Worm (Caenorhabditis elegans) whole organism, early embryonic: ENCODE measurements around the gene asp-5.

Experiments
- B0310.2 ChIP-seq: sonication (generic microtip); optimal IDR thresholded peaks from 2 replicates; lab custom pipeline; 2016; ENCODE audit warnings: mild to moderate bottlenecking, missing genetic modification characterization, missing compliant biosample characterization
- F13C5.2 ChIP-seq: sonication (generic microtip); optimal IDR thresholded peaks from 2 replicates; lab custom pipeline; 2017; ENCODE audit warnings: mild to moderate bottlenecking, missing genetic modification characterization, inconsistent platforms, missing compliant biosample characterization
- aly-1 ChIP-seq: sonication (generic microtip); optimal IDR thresholded peaks from 2 replicates; lab custom pipeline; 2016; ENCODE audit warnings: missing genetic modification characterization, missing compliant biosample characterization
- ama-1 ChIP-seq: fragments of 150-350 bp; optimal IDR thresholded peaks from 2 replicates; lab custom pipeline; 2014
- ceh-13 ChIP-seq: fragments of 200-800 bp; sonication (Bioruptor generic); optimal IDR thresholded peaks from 2 replicates; lab custom pipeline; 2018; ENCODE audit warnings: mild to moderate bottlenecking, missing genetic modification characterization, missing compliant biosample characterization
- ceh-36 ChIP-seq: sonication (generic microtip); optimal IDR thresholded peaks from 2 replicates; lab custom pipeline; 2016; ENCODE audit warnings: missing genetic modification characterization, inconsistent platforms, missing compliant biosample characterization
- ets-7 ChIP-seq: sonication (generic microtip); optimal IDR thresholded peaks from 2 replicates; lab custom pipeline; 2016; ENCODE audit warnings: missing genotype, missing genetic modification characterization, missing compliant biosample characterization
- flt-1 ChIP-seq: fragments of 200-800 bp; sonication (Bioruptor generic); IDR thresholded peaks from 2 replicates; pipeline ENCODE4 v1.3.6; 2022; ENCODE audit warnings: missing genetic modification characterization, missing compliant biosample characterization
- hmbx-1 ChIP-seq: sonication (generic microtip); optimal IDR thresholded peaks from 2 replicates; lab custom pipeline; 2016; ENCODE audit warnings: mild to moderate bottlenecking, missing genetic modification characterization, missing compliant biosample characterization
- hmg-4 ChIP-seq: fragments of 200-800 bp; sonication (Bioruptor generic); optimal IDR thresholded peaks from 2 replicates; lab custom pipeline; 2018; ENCODE audit warnings: mild to moderate bottlenecking, missing genetic modification characterization, missing compliant biosample characterization
- hnd-1 ChIP-seq: sonication (generic microtip); optimal IDR thresholded peaks from 2 replicates; lab custom pipeline; 2016; ENCODE audit warnings: missing genetic modification characterization, missing compliant biosample characterization
- pes-1 ChIP-seq: fragments of 200-800 bp; sonication (Bioruptor generic); IDR thresholded peaks from 2 replicates; pipeline ENCODE4 v1.3.6; 2022; ENCODE audit warnings: missing genetic modification reagents, missing genetic modification characterization, missing compliant biosample characterization
- scrt-1 ChIP-seq: fragments of 200-800 bp; sonication (Bioruptor generic); IDR thresholded peaks from 2 replicates; pipeline ENCODE4 v1.3.6; 2022; ENCODE audit warnings: missing genetic modification characterization, missing compliant biosample characterization
- sea-1 ChIP-seq: fragments of 200-800 bp; sonication (Bioruptor generic); conservative IDR thresholded peaks from 2 replicates; pipeline ENCODE4 v1.3.6; 2022; ENCODE audit warnings: missing genetic modification characterization, missing compliant biosample characterization
- tbx-11 ChIP-seq: fragments of 200-800 bp; sonication (Bioruptor generic); IDR thresholded peaks from 2 replicates; pipeline ENCODE4 v1.3.6; 2022; ENCODE audit warnings: missing genetic modification characterization, missing compliant biosample characterization
- tbx-37 ChIP-seq: fragments of 200-800 bp; sonication (Bioruptor generic); conservative IDR thresholded peaks from 2 replicates; pipeline ENCODE4 v1.3.6; 2022; ENCODE audit warnings: missing genetic modification reagents, missing genetic modification characterization, missing compliant biosample characterization
- tra-4 ChIP-seq: sonication (generic microtip); optimal IDR thresholded peaks from 2 replicates; lab custom pipeline; 2017; ENCODE audit warnings: missing genetic modification characterization, missing compliant biosample characterization

The asp-5 gene

DNA sequence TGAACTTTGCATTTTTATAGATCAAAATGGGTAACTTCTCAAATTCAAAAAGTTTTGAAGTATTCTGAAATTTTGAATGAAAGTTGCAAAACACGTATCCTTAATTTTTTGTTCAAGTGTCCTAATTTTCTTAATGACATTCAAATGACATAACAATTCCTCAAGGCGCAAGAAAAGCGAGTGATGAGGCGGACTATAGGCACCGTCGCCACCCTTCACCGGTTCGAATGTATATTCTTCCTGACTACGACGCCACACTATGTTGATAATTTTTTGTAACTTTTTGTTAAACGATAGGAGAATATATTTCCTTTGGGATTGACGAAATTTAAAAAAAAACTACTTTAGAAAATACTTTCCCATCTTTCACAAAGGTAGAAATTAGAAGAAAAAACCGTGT lies 9.5 kb downstream of the asp-5 start:
- TF ChIP-seq ceh-13 (no peak), pes-1 (no peak), ets-7 (tag; lab: Kevin White, UChicago) (no peak), scrt-1 (GFP tag; lab: Robert Waterston, UW) (no peak), B0310.2 (tag; lab: Kevin White, UChicago) (no peak), ama-1 (lab: Kevin White, UChicago) (no peak), hmbx-1 (tag; lab: Kevin White, UChicago) (no peak), aly-1 (tag; lab: Kevin White, UChicago) (no peak), tra-4 (tag; lab: Kevin White, UChicago) (no peak), hnd-1 (tag; lab: Kevin White, UChicago) (no peak), tbx-11 (GFP tag; lab: Robert Waterston, UW) (no peak)

DNA sequence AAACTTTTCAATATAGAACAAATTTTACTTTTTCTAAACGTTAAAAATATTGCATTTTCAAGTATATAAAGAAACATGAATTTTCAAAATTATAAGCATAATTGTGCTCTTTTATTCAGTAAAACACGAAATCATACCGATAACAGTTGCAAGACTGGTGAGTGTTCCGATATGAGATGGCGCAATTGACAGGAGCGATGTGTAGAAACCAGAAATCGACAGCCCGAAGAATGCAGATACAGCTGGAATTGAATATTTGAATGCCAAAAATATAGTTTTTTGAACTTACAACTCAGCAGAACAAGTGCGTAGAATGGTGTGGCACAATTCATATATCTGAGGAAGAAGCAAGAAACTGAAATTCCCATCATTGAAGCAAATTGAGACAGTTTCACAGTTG lies 10.7 kb downstream of the asp-5 start:
- no peak for TF ChIP-seq B0310.2 (tag; lab: Kevin White, UChicago)
- TF ChIP-seq ama-1 (lab: Kevin White, UChicago), result no peak
- TF ChIP-seq pes-1, result no peak
- no peak for TF ChIP-seq hnd-1 (tag; lab: Kevin White, UChicago)
- TF ChIP-seq tbx-37, result no peak
- no peak for TF ChIP-seq ceh-36 (tag; lab: Kevin White, UChicago)
- TF ChIP-seq scrt-1 (GFP tag; lab: Robert Waterston, UW), result no peak
- TF ChIP-seq ceh-13, result no peak
- TF ChIP-seq tra-4 (tag; lab: Kevin White, UChicago), result no peak
- no peak for TF ChIP-seq ets-7 (tag; lab: Kevin White, UChicago)
- TF ChIP-seq sea-1 (GFP tag; lab: Robert Waterston, UW), result no peak
- TF ChIP-seq F13C5.2 (tag; lab: Kevin White, UChicago), result no peak

DNA sequence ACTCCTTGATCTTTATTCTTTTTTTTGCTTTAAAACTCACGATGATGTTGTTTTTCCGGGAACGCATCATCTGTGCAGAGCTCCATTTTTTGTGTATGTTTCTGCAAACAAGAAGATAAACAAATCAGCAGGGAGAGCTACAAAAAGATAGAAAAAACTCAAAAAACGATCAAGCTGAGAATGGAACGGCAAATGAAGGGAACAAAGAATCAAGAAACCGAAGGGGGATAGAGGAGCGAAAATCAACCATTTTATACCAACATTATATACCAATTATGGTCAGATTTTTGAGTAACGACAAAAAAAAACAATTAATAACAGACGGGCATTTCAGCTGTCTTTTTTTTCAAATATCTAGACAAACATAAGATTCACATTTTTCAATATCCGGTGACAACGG lies 12.6 kb downstream of the asp-5 start, which contains the start of gene slc-17.5:
TSS of gene slc-17.5 (minus strand) at position 101 of the 400 bp plus-strand sequence.
- TF ChIP-seq hmbx-1 (tag; lab: Kevin White, UChicago) (no peak), hnd-1 (tag; lab: Kevin White, UChicago) (no peak), flt-1 (no peak), F13C5.2 (tag; lab: Kevin White, UChicago) (no peak), scrt-1 (GFP tag; lab: Robert Waterston, UW) (no peak), sea-1 (GFP tag; lab: Robert Waterston, UW) (no peak), ets-7 (tag; lab: Kevin White, UChicago) (no peak), hmg-4 (GFP tag; lab: Kevin White, UChicago) (no peak), ama-1 (lab: Kevin White, UChicago) (no peak), pes-1 (no peak), tbx-37 (no peak), tbx-11 (GFP tag; lab: Robert Waterston, UW) (no peak), ceh-36 (tag; lab: Kevin White, UChicago) (no peak), aly-1 (tag; lab: Kevin White, UChicago) (no peak), tra-4 (tag; lab: Kevin White, UChicago) (no peak)

DNA sequence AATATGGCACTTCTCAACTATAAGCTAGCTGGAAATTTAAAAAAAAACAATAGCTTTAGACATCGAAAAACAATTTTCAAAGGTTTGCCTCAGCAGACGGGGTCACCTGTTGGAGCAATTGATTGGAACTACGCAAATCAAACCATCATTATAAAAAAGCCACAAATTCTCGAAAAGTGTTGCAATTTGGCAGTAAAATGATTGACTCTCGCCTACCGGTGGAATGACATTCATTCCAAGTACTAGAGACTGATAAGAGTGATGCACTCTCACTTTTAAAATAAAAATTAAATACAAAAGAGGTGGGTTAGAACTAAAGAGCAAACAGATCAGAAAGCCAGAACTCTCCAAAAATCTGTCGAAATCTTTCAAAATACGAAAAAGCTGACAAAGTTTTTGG lies 13.3 kb downstream of the asp-5 start:
- TF ChIP-seq tbx-11 (GFP tag; lab: Robert Waterston, UW), result no peak
- TF ChIP-seq hmbx-1 (tag; lab: Kevin White, UChicago), result no peak
- TF ChIP-seq pes-1, result no peak
- no peak for TF ChIP-seq sea-1 (GFP tag; lab: Robert Waterston, UW)
- TF ChIP-seq tra-4 (tag; lab: Kevin White, UChicago), result no peak
- TF ChIP-seq aly-1 (tag; lab: Kevin White, UChicago), result no peak
- TF ChIP-seq ceh-13, result no peak
- no peak for TF ChIP-seq scrt-1 (GFP tag; lab: Robert Waterston, UW)
- TF ChIP-seq ama-1 (lab: Kevin White, UChicago), result no peak
- no peak for TF ChIP-seq ceh-36 (tag; lab: Kevin White, UChicago)
- TF ChIP-seq hmg-4 (GFP tag; lab: Kevin White, UChicago), result no peak
- no peak for TF ChIP-seq flt-1
- no peak for TF ChIP-seq B0310.2 (tag; lab: Kevin White, UChicago)
- TF ChIP-seq hnd-1 (tag; lab: Kevin White, UChicago), result no peak
- TF ChIP-seq ets-7 (tag; lab: Kevin White, UChicago), result no peak
- TF ChIP-seq F13C5.2 (tag; lab: Kevin White, UChicago), result no peak

DNA sequence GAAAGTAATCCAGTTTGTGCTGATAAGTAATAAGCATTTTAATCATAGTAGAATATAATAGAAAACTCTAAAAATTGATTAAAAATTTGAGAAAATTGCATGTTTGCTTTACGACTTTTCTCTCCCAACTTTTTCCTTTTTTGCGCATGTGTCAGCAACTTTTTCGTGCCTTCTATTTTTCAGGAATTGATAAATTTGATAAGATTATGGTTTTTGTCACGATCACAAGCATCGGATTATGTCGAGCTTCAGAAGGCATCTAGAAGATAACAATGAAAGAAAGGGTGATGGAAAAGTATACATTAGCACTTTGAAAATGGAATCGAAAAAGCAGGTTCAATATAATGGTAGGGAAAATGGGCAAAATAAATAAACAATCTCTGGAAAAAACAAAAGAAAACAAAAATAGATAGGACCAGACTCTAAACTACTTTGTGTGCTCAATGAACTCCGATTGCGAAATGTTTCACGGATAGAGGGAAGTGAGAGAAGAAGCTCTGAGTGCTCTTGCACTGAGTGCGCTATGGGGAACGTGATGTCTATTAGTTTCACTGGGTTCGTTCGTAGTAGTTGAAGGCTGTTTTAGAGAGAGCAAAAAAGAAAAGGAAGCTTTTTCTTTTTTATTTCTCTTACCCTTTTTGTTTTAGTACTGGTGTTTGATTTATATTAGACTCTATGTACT lies 16.1 kb downstream of the asp-5 start:
- TF ChIP-seq scrt-1 (GFP tag; lab: Robert Waterston, UW) (no peak), ama-1 (lab: Kevin White, UChicago) (no peak), B0310.2 (tag; lab: Kevin White, UChicago) (no peak), tra-4 (tag; lab: Kevin White, UChicago) (no peak), aly-1 (tag; lab: Kevin White, UChicago) (no peak)

DNA sequence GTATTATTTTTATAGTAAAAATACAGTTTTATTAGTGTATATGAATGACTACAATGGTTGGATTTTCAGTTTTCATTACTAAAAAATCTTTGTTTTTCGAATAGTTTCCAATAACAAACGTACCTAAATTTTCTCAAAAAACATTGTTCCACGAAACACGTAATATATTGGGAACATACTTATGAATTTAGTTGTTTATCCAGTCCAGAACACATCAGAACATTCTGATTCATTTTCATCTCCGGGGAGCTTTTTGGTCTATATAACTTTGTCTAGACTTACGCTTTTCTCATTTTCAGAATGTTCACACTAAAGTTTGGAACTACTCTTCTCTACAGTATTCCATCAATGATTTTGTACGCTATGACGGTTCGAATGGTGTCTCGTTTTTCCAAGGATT lies 19.6 kb downstream of the asp-5 start, which contains the start of gene srg-33:
TSS of gene srg-33 (plus strand) at position 301 of the 400 bp plus-strand sequence.
- TF ChIP-seq flt-1 (no peak), hnd-1 (tag; lab: Kevin White, UChicago) (no peak), tbx-11 (GFP tag; lab: Robert Waterston, UW) (no peak), ama-1 (lab: Kevin White, UChicago) (no peak), scrt-1 (GFP tag; lab: Robert Waterston, UW) (no peak), tra-4 (tag; lab: Kevin White, UChicago) (no peak), ceh-13 (no peak), B0310.2 (tag; lab: Kevin White, UChicago) (no peak), aly-1 (tag; lab: Kevin White, UChicago) (no peak), pes-1 (no peak), F13C5.2 (tag; lab: Kevin White, UChicago) (no peak), hmbx-1 (tag; lab: Kevin White, UChicago) (no peak), ceh-36 (tag; lab: Kevin White, UChicago) (no peak), tbx-37 (no peak), ets-7 (tag; lab: Kevin White, UChicago) (no peak), sea-1 (GFP tag; lab: Robert Waterston, UW) (no peak), hmg-4 (GFP tag; lab: Kevin White, UChicago) (no peak)
